Fruit fly (Drosophila melanogaster) whole organism, embryonic: Measurements from ENCODE around the gene CG32483.

ENCODE experiments used
- Antp ChIP-seq: fragments of 200-800 bp; sonication (Bioruptor generic); optimal IDR thresholded peaks from 3 replicates; lab custom pipeline; 2016; ENCODE audit warnings: missing biosample characterization, missing genetic modification characterization
- CG10267 ChIP-seq: fragments of 200-800 bp; sonication (Bioruptor generic); optimal IDR thresholded peaks from 2 replicates; lab custom pipeline; 2018; ENCODE audit warnings: missing biosample characterization, mild to moderate bottlenecking, missing genetic modification characterization, moderate library complexity
- CG12071 ChIP-seq: fragments of 200-800 bp; sonication (Bioruptor generic); optimal IDR thresholded peaks from 3 replicates; lab custom pipeline; 2018; ENCODE audit warnings: missing biosample characterization, mild to moderate bottlenecking, missing genetic modification characterization
- CG12942 ChIP-seq: fragments of 200-800 bp; sonication (Bioruptor generic); optimal IDR thresholded peaks from 3 replicates; lab custom pipeline; 2016; ENCODE audit warnings: missing biosample characterization, missing genetic modification characterization
- CG13123 ChIP-seq: fragments of 200-800 bp; sonication (Bioruptor generic); optimal IDR thresholded peaks from 2 replicates; lab custom pipeline; 2016; ENCODE audit warnings: missing biosample characterization, missing genetic modification characterization
- CG14014 ChIP-seq: fragments of 200-800 bp; sonication (Bioruptor generic); IDR thresholded peaks from 2 replicates; pipeline ENCODE4 v1.3.6; 2022; ENCODE audit warnings: missing biosample characterization, missing genetic modification characterization
- CG14710 ChIP-seq: fragments of 200-800 bp; sonication (Bioruptor generic); optimal IDR thresholded peaks from 3 replicates; lab custom pipeline; 2019; ENCODE audit warnings: missing biosample characterization, mild to moderate bottlenecking, missing genetic modification characterization, moderate library complexity
- CG15479 ChIP-seq: fragments of 200-800 bp; sonication (Bioruptor generic); optimal IDR thresholded peaks from 3 replicates; lab custom pipeline; 2019; ENCODE audit warnings: missing biosample characterization, mild to moderate bottlenecking, missing genetic modification characterization, moderate library complexity
- CG1602 ChIP-seq: fragments of 200-800 bp; sonication (Bioruptor generic); optimal IDR thresholded peaks from 3 replicates; lab custom pipeline; 2016; ENCODE audit warnings: missing biosample characterization, missing genetic modification characterization
- CG1647 ChIP-seq: fragments of 200-800 bp; sonication (Bioruptor generic); optimal IDR thresholded peaks from 3 replicates; lab custom pipeline; 2016; ENCODE audit warnings: missing biosample characterization, missing genetic modification characterization
- CG17361 ChIP-seq: fragments of 200-800 bp; sonication (Bioruptor generic); IDR thresholded peaks from 3 replicates; pipeline ENCODE4 v1.3.6; 2022; ENCODE audit warnings: missing biosample characterization, missing genetic modification characterization
- CG2129 ChIP-seq: fragments of 200-800 bp; sonication (Bioruptor generic); IDR thresholded peaks from 2 replicates; pipeline ENCODE4 v1.3.6; 2022; ENCODE audit warnings: missing biosample characterization, missing genetic modification characterization; ENCODE audit not compliant: partially characterized antibody
- CG2199 ChIP-seq: fragments of 200-800 bp; sonication (Bioruptor generic); IDR thresholded peaks from 3 replicates; pipeline ENCODE4 v1.3.6; 2022; ENCODE audit warnings: missing biosample characterization, missing genetic modification characterization
- CG2889 ChIP-seq: fragments of 200-800 bp; sonication (Bioruptor generic); IDR thresholded peaks from 3 replicates; pipeline ENCODE4 v1.3.6; 2022; ENCODE audit warnings: missing biosample characterization, missing genetic modification characterization
- CG6791 ChIP-seq: fragments of 200-800 bp; sonication (Bioruptor generic); IDR thresholded peaks from 3 replicates; pipeline ENCODE4 v1.3.6; 2022; ENCODE audit warnings: missing biosample characterization, missing genetic modification characterization; ENCODE audit not compliant: partially characterized antibody
- CG7357 ChIP-seq: fragments of 200-800 bp; sonication (Bioruptor generic); IDR thresholded peaks from 3 replicates; pipeline ENCODE4 v1.3.6; 2022; ENCODE audit warnings: missing biosample characterization, missing genetic modification characterization
- Dp ChIP-seq: fragments of 200-800 bp; sonication (Bioruptor generic); optimal IDR thresholded peaks from 2 replicates; lab custom pipeline; 2018; ENCODE audit warnings: missing biosample characterization, mild to moderate bottlenecking, missing genetic modification characterization, moderate library complexity
- Dref ChIP-seq: fragments of 200-800 bp; sonication (Bioruptor generic); IDR thresholded peaks from 2 replicates; pipeline ENCODE4 v1.3.6; 2022; ENCODE audit warnings: missing biosample characterization, missing genetic modification characterization
- E2f2 ChIP-seq: fragments of 200-800 bp; sonication (Bioruptor generic); IDR thresholded peaks from 2 replicates; pipeline ENCODE4 v1.3.6; 2022; ENCODE audit warnings: missing biosample characterization, missing genetic modification characterization
- HLH3B ChIP-seq: fragments of 200-800 bp; sonication (Bioruptor generic); IDR thresholded peaks from 2 replicates; pipeline ENCODE4 v1.3.6; 2022; ENCODE audit warnings: missing biosample characterization, missing genetic modification characterization
- Hr78 ChIP-seq, 2 experiments: fragments of 200-800 bp in 1 of 2; fragments of >200 bp in 1 of 2; sonication (Bioruptor generic) in 1 of 2; optimal IDR thresholded peaks; 2 replicates each; lab custom pipeline; 2017 to 2019; ENCODE audit warnings: missing biosample characterization in 2 of 2, missing genetic modification characterization in 2 of 2, mild to moderate bottlenecking in 1 of 2, moderate library complexity in 1 of 2
- NC2α ChIP-seq: fragments of 200-800 bp; sonication (Bioruptor generic); optimal IDR thresholded peaks from 2 replicates; lab custom pipeline; 2016; ENCODE audit warnings: missing biosample characterization, missing genetic modification characterization
- Optix ChIP-seq: fragments of 200-800 bp; sonication (Bioruptor generic); IDR thresholded peaks from 3 replicates; pipeline ENCODE4 v1.3.6; 2022; ENCODE audit warnings: missing biosample characterization, missing genetic modification characterization
- Poxn ChIP-seq: fragments of 200-800 bp; sonication (Bioruptor generic); IDR thresholded peaks from 2 replicates; pipeline ENCODE4 v1.3.6; 2022; ENCODE audit warnings: missing biosample characterization, missing genetic modification characterization
- Sry-δ ChIP-seq: fragments of 200-800 bp; sonication (Bioruptor generic); optimal IDR thresholded peaks from 2 replicates; lab custom pipeline; 2016; ENCODE audit warnings: missing biosample characterization, missing genetic modification characterization
- TFAM ChIP-seq: fragments of 200-800 bp; sonication (Bioruptor generic); optimal IDR thresholded peaks from 2 replicates; lab custom pipeline; 2017; ENCODE audit warnings: missing biosample characterization, missing genetic modification characterization, inconsistent platforms
- cato ChIP-seq: fragments of 200-800 bp; sonication (Bioruptor generic); optimal IDR thresholded peaks from 2 replicates; lab custom pipeline; 2016; ENCODE audit warnings: missing biosample characterization, missing genetic modification characterization, borderline replicate concordance
- caup ChIP-seq: fragments of 200-800 bp; sonication (Bioruptor generic); optimal IDR thresholded peaks from 3 replicates; lab custom pipeline; 2017; ENCODE audit warnings: missing biosample characterization, mild to moderate bottlenecking, missing genetic modification characterization, moderate library complexity; ENCODE audit not compliant: severe bottlenecking
- chinmo ChIP-seq: fragments of 200-800 bp; sonication (Bioruptor generic); IDR thresholded peaks from 4 replicates; pipeline ENCODE4 v1.3.6; 2022; ENCODE audit warnings: missing biosample characterization, missing genetic modification characterization; ENCODE audit not compliant: partially characterized antibody
- dan ChIP-seq: fragments of 200-800 bp; sonication (Bioruptor generic); IDR thresholded peaks from 2 replicates; pipeline ENCODE4 v1.3.6; 2022; ENCODE audit warnings: missing biosample characterization, missing genetic modification characterization
- grn ChIP-seq: fragments of 200-800 bp; sonication (Bioruptor generic); optimal IDR thresholded peaks from 3 replicates; lab custom pipeline; 2017; ENCODE audit warnings: missing biosample characterization, missing genetic modification characterization
- gro ChIP-seq: fragments of 200-800 bp; sonication (Bioruptor generic); optimal IDR thresholded peaks from 2 replicates; lab custom pipeline; 2016; ENCODE audit warnings: missing biosample characterization, missing genetic modification characterization
- hbn ChIP-seq: fragments of 200-800 bp; sonication (Bioruptor generic); IDR thresholded peaks from 2 replicates; pipeline ENCODE4 v1.3.6; 2022; ENCODE audit warnings: missing biosample characterization, missing genetic modification characterization; ENCODE audit not compliant: partially characterized antibody
- inv ChIP-seq: fragments of 200-800 bp; sonication (Bioruptor generic); IDR thresholded peaks from 2 replicates; pipeline ENCODE4 v1.3.6; 2022; ENCODE audit warnings: missing biosample characterization, missing genetic modification characterization; ENCODE audit not compliant: partially characterized antibody
- mld ChIP-seq: fragments of 200-800 bp; sonication (Bioruptor generic); IDR thresholded peaks from 3 replicates; pipeline ENCODE4 v1.3.6; 2022; ENCODE audit warnings: missing biosample characterization, missing genetic modification characterization; ENCODE audit not compliant: partially characterized antibody
- oc ChIP-seq: fragments of 200-800 bp; sonication (Bioruptor generic); optimal IDR thresholded peaks from 2 replicates; lab custom pipeline; 2018; ENCODE audit warnings: missing biosample characterization, mild to moderate bottlenecking, missing genetic modification characterization, moderate library complexity
- pan ChIP-seq, 4 experiments: fragments of >200 bp in 3 of 4; fragments of 200-800 bp in 1 of 4; sonication (Bioruptor generic) in 1 of 4; optimal IDR thresholded peaks in 3 of 4; IDR thresholded peaks in 1 of 4; 2 replicates each; pipeline versions ENCODE4 v1.3.6 to Lab custom; 2017 to 2022; ENCODE audit warnings: missing biosample characterization in 2 of 4, missing genetic modification characterization in 2 of 4, mixed read lengths in 1 of 4
- pzg ChIP-seq: fragments of 200-800 bp; sonication (Bioruptor generic); optimal IDR thresholded peaks from 3 replicates; lab custom pipeline; 2018; ENCODE audit warnings: missing biosample characterization, mild to moderate bottlenecking, missing genetic modification characterization, moderate library complexity
- ranshi ChIP-seq: fragments of 200-800 bp; sonication (Bioruptor generic); IDR thresholded peaks from 2 replicates; pipeline ENCODE4 v1.3.6; 2022; ENCODE audit warnings: missing biosample characterization, missing genetic modification characterization
- sc ChIP-seq, 3 experiments: fragments of >200 bp in 2 of 3; fragments of 200-800 bp in 1 of 3; sonication (Bioruptor generic) in 1 of 3; optimal IDR thresholded peaks; 2 replicates in 2 of 3; 3 replicates in 1 of 3; lab custom pipeline; 2017; ENCODE audit warnings: mild to moderate bottlenecking in 1 of 3, missing biosample characterization in 1 of 3, missing genetic modification characterization in 1 of 3, missing genetic modification reagents in 1 of 3
- sisA ChIP-seq: fragments of 200-800 bp; sonication (Bioruptor generic); IDR thresholded peaks from 2 replicates; pipeline ENCODE4 v1.3.6; 2022; ENCODE audit warnings: missing biosample characterization, missing genetic modification characterization
- sqz ChIP-seq: fragments of 200-800 bp; sonication (Bioruptor generic); optimal IDR thresholded peaks from 3 replicates; lab custom pipeline; 2018; ENCODE audit warnings: missing biosample characterization, mild to moderate bottlenecking, missing genetic modification characterization
- sr ChIP-seq: fragments of 200-800 bp; sonication (Bioruptor generic); IDR thresholded peaks from 3 replicates; pipeline ENCODE4 v1.3.6; 2022; ENCODE audit warnings: missing biosample characterization, missing genetic modification characterization
- unpg ChIP-seq: fragments of 200-800 bp; sonication (Bioruptor generic); optimal IDR thresholded peaks from 3 replicates; lab custom pipeline; 2018; ENCODE audit warnings: missing biosample characterization, mild to moderate bottlenecking, missing genetic modification characterization, moderate library complexity
- vvl ChIP-seq: fragments of 200-800 bp; sonication (Bioruptor generic); IDR thresholded peaks from 2 replicates; pipeline ENCODE4 v1.3.6; 2022; ENCODE audit warnings: missing biosample characterization, missing genetic modification characterization
- z ChIP-seq: fragments of 200-800 bp; sonication (Bioruptor generic); IDR thresholded peaks from 3 replicates; pipeline ENCODE4 v1.3.6; 2022; ENCODE audit warnings: missing biosample characterization, missing genetic modification characterization
- zen ChIP-seq: fragments of 200-800 bp; sonication (Bioruptor generic); optimal IDR thresholded peaks from 3 replicates; lab custom pipeline; 2018; ENCODE audit warnings: missing biosample characterization, mild to moderate bottlenecking, missing genetic modification characterization, moderate library complexity

CG32483 gene

DNA sequence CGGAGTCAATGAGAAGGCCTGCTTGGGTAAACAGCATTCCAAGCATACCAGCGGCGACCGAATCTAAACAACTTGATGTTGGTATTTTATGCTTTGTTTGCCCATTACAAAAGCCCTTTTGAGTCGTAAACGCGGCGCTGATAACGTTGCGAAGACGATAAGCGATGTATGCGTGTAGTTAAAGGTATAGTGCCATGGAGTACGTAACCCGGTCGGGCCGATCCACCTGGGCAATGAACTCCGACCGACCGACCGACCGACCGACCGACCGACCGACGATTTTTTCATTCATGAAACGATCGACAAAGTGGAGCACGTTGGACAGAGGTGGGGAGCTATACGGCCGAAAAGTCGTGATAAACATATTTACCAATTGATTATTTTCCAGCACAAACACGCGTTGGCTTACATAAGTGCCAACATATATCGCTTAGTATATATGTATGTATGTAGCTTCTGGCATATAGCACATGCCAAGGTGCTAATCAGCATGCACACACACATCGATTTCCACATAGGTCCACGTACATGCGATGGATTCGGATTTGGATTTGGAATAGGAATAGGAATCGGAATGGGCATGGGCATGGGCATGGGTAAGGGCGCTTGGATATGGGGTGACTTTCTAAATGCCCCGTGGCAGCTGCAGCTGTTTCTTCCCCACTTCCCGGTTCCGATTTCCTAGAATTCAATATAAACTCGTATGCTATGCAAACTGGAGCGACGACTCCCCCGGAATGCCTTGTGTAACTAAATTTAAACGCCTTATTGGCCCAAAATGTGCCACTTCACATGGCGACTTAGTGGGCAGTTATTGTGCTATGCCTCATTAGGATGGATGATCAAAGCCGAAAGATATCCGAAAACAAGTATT is 46.8 kb downstream of the CG32483 start (continued):
- no peak for TF ChIP-seq CG2889 (GFP tag; lab: Robert Waterston, UW)
- no peak for TF ChIP-seq Antp (GFP tag; lab: Kevin White, UChicago)
- peak in 1 of 2 experiments; percentile 98 for TF ChIP-seq Hr78 (GFP tag; optimal IDR thresholded peaks at IDR 0.05; lab: Kevin White, UChicago)
- no peak for TF ChIP-seq ranshi (GFP tag; lab: Robert Waterston, UW)
- TF ChIP-seq CG12071 (GFP tag; lab: Kevin White, UChicago): peak; percentile 48
- TF ChIP-seq CG2129: no peak
- TF ChIP-seq CG1647 (GFP tag; lab: Kevin White, UChicago): peak; percentile 16
- no peak for TF ChIP-seq hbn (GFP tag; lab: Robert Waterston, UW)
- TF ChIP-seq Poxn (GFP tag; lab: Robert Waterston, UW): no peak
- TF ChIP-seq Sry-δ (GFP tag; lab: Kevin White, UChicago): no peak
- no peak for TF ChIP-seq CG17361 (GFP tag; lab: Robert Waterston, UW)
- TF ChIP-seq HLH3B (GFP tag; lab: Robert Waterston, UW): peak; percentile 5; the same call in 1 of the 2 replicates
- TF ChIP-seq grn (GFP tag; lab: Kevin White, UChicago): peak; percentile 58
- TF ChIP-seq CG7357 (GFP tag; lab: Robert Waterston, UW): no peak
- 0 out of 2 replicates have a peak, but pooled peaks have one; percentile 43 for TF ChIP-seq vvl (GFP tag; lab: Robert Waterston, UW)
- 0 out of 3 replicates have a peak, but pooled peaks have one; percentile 39 for TF ChIP-seq Optix
- TF ChIP-seq pzg: no peak
- peak; percentile 0 for TF ChIP-seq gro (GFP tag; lab: Kevin White, UChicago)
- TF ChIP-seq CG12942: no peak
- no peak for TF ChIP-seq dan
- TF ChIP-seq CG6791 (GFP tag; lab: Robert Waterston, UW): no peak
- TF ChIP-seq CG1602: no peak
- peak; percentile 33; the same call in 1 of the 3 replicates for TF ChIP-seq sr (GFP tag; lab: Robert Waterston, UW)
- no peak for TF ChIP-seq CG14710 (tag; lab: Kevin White, UChicago)
- peak; percentile 34 for TF ChIP-seq sqz (GFP tag; lab: Kevin White, UChicago)
- TF ChIP-seq pan (optimal IDR thresholded peaks at IDR 0.05; lab: Kevin White, UChicago): no peak
- TF ChIP-seq pan (GFP tag; optimal IDR thresholded peaks at IDR 0.05 in 1 of 2, IDR thresholded peaks at IDR 0.05 in 1 of 2): no peak
- TF ChIP-seq Dp (GFP tag; lab: Kevin White, UChicago): no peak
- TF ChIP-seq CG14014 (GFP tag; lab: Robert Waterston, UW): peak; percentile 13; the same call in 1 of the 2 replicates
- TF ChIP-seq z (GFP tag; lab: Robert Waterston, UW): no peak
- TF ChIP-seq chinmo: peak; percentile 70; the same call in 1 of the 4 replicates
- TF ChIP-seq CG2199 (GFP tag; lab: Robert Waterston, UW): peak; percentile 93
- no peak for TF ChIP-seq cato
- TF ChIP-seq oc (tag; lab: Kevin White, UChicago): no peak
- TF ChIP-seq caup (GFP tag; lab: Kevin White, UChicago): peak; percentile 14
- no peak for TF ChIP-seq CG15479
- no peak for TF ChIP-seq sc (optimal IDR thresholded peaks at IDR 0.05; lab: Kevin White, UChicago)
- TF ChIP-seq sc (GFP tag; optimal IDR thresholded peaks at IDR 0.05; lab: Kevin White, UChicago): no peak
- peak; percentile 6 for TF ChIP-seq unpg (GFP tag; lab: Kevin White, UChicago)
- no peak for TF ChIP-seq Dref (GFP tag; lab: Robert Waterston, UW)
- TF ChIP-seq NC2α: peak; percentile 12
- TF ChIP-seq CG10267 (tag; lab: Kevin White, UChicago): no peak
- no peak for TF ChIP-seq TFAM (GFP tag; lab: Kevin White, UChicago)
- TF ChIP-seq E2f2: 0 out of 2 replicates have a peak, but pooled peaks have one; percentile 33
- TF ChIP-seq zen (tag; lab: Kevin White, UChicago): no peak
- TF ChIP-seq inv: no peak
- TF ChIP-seq CG13123: no peak
- TF ChIP-seq mld (GFP tag; lab: Robert Waterston, UW): no peak
- TF ChIP-seq sisA: no peak
